Fruit fly (Drosophila melanogaster) whole organism, embryonic: Measurements from ENCODE around the gene CG4404.

Source experiments
- Atf3 ChIP-seq: fragments of 200-800 bp; sonication (Bioruptor generic); optimal IDR thresholded peaks from 3 replicates; lab custom pipeline; 2016; ENCODE audit warnings: missing biosample characterization, missing genetic modification characterization
- BEAF-32 ChIP-seq: fragments of 200-800 bp; sonication (Bioruptor generic); optimal IDR thresholded peaks from 3 replicates; lab custom pipeline; 2017; ENCODE audit warnings: missing biosample characterization, missing genetic modification characterization, mild to moderate bottlenecking, moderate library complexity, missing genetic modification reagents
- CG11723 ChIP-seq: fragments of 200-800 bp; sonication (Bioruptor generic); optimal IDR thresholded peaks from 2 replicates; lab custom pipeline; 2017; ENCODE audit warnings: missing biosample characterization, mild to moderate bottlenecking, missing genetic modification characterization
- CG1233 ChIP-seq: fragments of 200-800 bp; sonication (Bioruptor generic); optimal IDR thresholded peaks from 4 replicates; lab custom pipeline; 2018; ENCODE audit warnings: missing biosample characterization, mild to moderate bottlenecking, missing genetic modification characterization
- CG12391 ChIP-seq: fragments of 200-800 bp; sonication (Bioruptor generic); optimal IDR thresholded peaks from 3 replicates; lab custom pipeline; 2018; ENCODE audit warnings: missing biosample characterization, mild to moderate bottlenecking, missing genetic modification characterization, moderate library complexity
- CG13287 ChIP-seq: fragments of 200-800 bp; sonication (Bioruptor generic); IDR thresholded peaks from 2 replicates; pipeline ENCODE4 v1.3.6; 2022; ENCODE audit warnings: missing biosample characterization, missing genetic modification characterization; ENCODE audit not compliant: partially characterized antibody
- CG17361 ChIP-seq: fragments of 200-800 bp; sonication (Bioruptor generic); IDR thresholded peaks from 3 replicates; pipeline ENCODE4 v1.3.6; 2022; ENCODE audit warnings: missing biosample characterization, missing genetic modification characterization
- CG18599 ChIP-seq: fragments of 200-800 bp; sonication (Bioruptor generic); optimal IDR thresholded peaks from 3 replicates; lab custom pipeline; 2017; ENCODE audit warnings: missing biosample characterization, missing genetic modification characterization, mild to moderate bottlenecking, moderate library complexity, missing genetic modification reagents
- CG2129 ChIP-seq: fragments of 200-800 bp; sonication (Bioruptor generic); IDR thresholded peaks from 2 replicates; pipeline ENCODE4 v1.3.6; 2022; ENCODE audit warnings: missing biosample characterization, missing genetic modification characterization; ENCODE audit not compliant: partially characterized antibody
- CG2712 ChIP-seq: fragments of 200-800 bp; optimal IDR thresholded peaks from 3 replicates; lab custom pipeline; 2019; ENCODE audit warnings: missing biosample characterization, mild to moderate bottlenecking, missing genetic modification characterization, moderate library complexity
- CG30020 ChIP-seq: fragments of 200-800 bp; optimal IDR thresholded peaks from 2 replicates; lab custom pipeline; 2019; ENCODE audit warnings: missing biosample characterization, mild to moderate bottlenecking, missing genetic modification characterization, moderate library complexity
- CG31365 ChIP-seq: fragments of 200-800 bp; sonication (Bioruptor generic); optimal IDR thresholded peaks from 2 replicates; lab custom pipeline; 2018; ENCODE audit warnings: missing biosample characterization, mild to moderate bottlenecking, missing genetic modification characterization
- CG3163 ChIP-seq: fragments of 200-800 bp; sonication (Bioruptor generic); optimal IDR thresholded peaks from 3 replicates; lab custom pipeline; 2016; ENCODE audit warnings: missing biosample characterization, missing genetic modification characterization
- CG32532 ChIP-seq: fragments of 200-800 bp; sonication (Bioruptor generic); IDR thresholded peaks from 2 replicates; pipeline ENCODE4 v1.3.6; 2022; ENCODE audit warnings: missing biosample characterization, missing genetic modification characterization
- CG3847 ChIP-seq: fragments of 200-800 bp; sonication (Bioruptor generic); IDR thresholded peaks from 2 replicates; pipeline ENCODE4 v1.3.6; 2022; ENCODE audit warnings: missing biosample characterization, missing genetic modification characterization
- CG4854 ChIP-seq: fragments of 200-800 bp; sonication (Bioruptor generic); optimal IDR thresholded peaks from 2 replicates; lab custom pipeline; 2016; ENCODE audit warnings: missing biosample characterization, missing genetic modification characterization, inconsistent platforms
- CG7963 ChIP-seq: fragments of 200-800 bp; sonication (Bioruptor generic); IDR thresholded peaks from 3 replicates; pipeline ENCODE4 v1.3.6; 2022; ENCODE audit warnings: missing biosample characterization, missing genetic modification characterization; ENCODE audit not compliant: partially characterized antibody
- CG8290 ChIP-seq, 3 experiments: fragments of 200-800 bp; sonication (Bioruptor generic); optimal IDR thresholded peaks; 2 replicates each; lab custom pipeline; 2016 to 2019; ENCODE audit warnings: missing biosample characterization in 3 of 3, missing genetic modification characterization in 3 of 3, mild to moderate bottlenecking in 2 of 3, moderate library complexity in 1 of 3
- CG9932 ChIP-seq: fragments of 200-800 bp; sonication (Bioruptor generic); IDR thresholded peaks from 2 replicates; pipeline ENCODE4 v1.3.6; 2022; ENCODE audit warnings: missing biosample characterization, missing genetic modification characterization
- CrebB ChIP-seq: fragments of 200-800 bp; sonication (Bioruptor generic); optimal IDR thresholded peaks from 3 replicates; lab custom pipeline; 2018; ENCODE audit warnings: missing biosample characterization, mild to moderate bottlenecking, missing genetic modification characterization
- D19A ChIP-seq: fragments of 200-800 bp; optimal IDR thresholded peaks from 3 replicates; lab custom pipeline; 2019; ENCODE audit warnings: missing biosample characterization, mild to moderate bottlenecking, missing genetic modification characterization, moderate library complexity
- D19B ChIP-seq: fragments of 200-800 bp; sonication (Bioruptor generic); optimal IDR thresholded peaks from 2 replicates; lab custom pipeline; 2017; ENCODE audit warnings: missing biosample characterization, mild to moderate bottlenecking, missing genetic modification characterization
- Dip2 ChIP-seq: fragments of 200-800 bp; sonication (Bioruptor generic); IDR thresholded peaks from 2 replicates; pipeline ENCODE4 v1.3.6; 2022; ENCODE audit warnings: missing biosample characterization, missing genetic modification characterization
- Doc3 ChIP-seq: fragments of 200-800 bp; sonication (Bioruptor generic); IDR thresholded peaks from 3 replicates; pipeline ENCODE4 v1.3.6; 2022; ENCODE audit warnings: missing biosample characterization, missing genetic modification characterization; ENCODE audit not compliant: partially characterized antibody
- E2f1 ChIP-seq: fragments of 200-800 bp; sonication (Bioruptor generic); IDR thresholded peaks from 2 replicates; pipeline ENCODE4 v1.3.6; 2022; ENCODE audit warnings: missing biosample characterization, missing genetic modification characterization
- Hr3 ChIP-seq: fragments of 200-800 bp; sonication (Bioruptor generic); optimal IDR thresholded peaks from 3 replicates; lab custom pipeline; 2016; ENCODE audit warnings: missing biosample characterization, missing genetic modification characterization
- Myb ChIP-seq: fragments of 200-800 bp; sonication (Bioruptor generic); optimal IDR thresholded peaks from 2 replicates; lab custom pipeline; 2016; ENCODE audit warnings: missing biosample characterization, missing genetic modification characterization
- NC2α ChIP-seq: fragments of 200-800 bp; sonication (Bioruptor generic); optimal IDR thresholded peaks from 2 replicates; lab custom pipeline; 2016; ENCODE audit warnings: missing biosample characterization, missing genetic modification characterization
- Pdp1 ChIP-seq, 2 experiments: fragments of 200-800 bp; sonication (Bioruptor generic); optimal IDR thresholded peaks; 3 replicates each; lab custom pipeline; 2016; ENCODE audit warnings: missing biosample characterization in 2 of 2, missing genetic modification characterization in 2 of 2, mild to moderate bottlenecking in 1 of 2, moderate library complexity in 1 of 2
- Scr ChIP-seq: fragments of 200-800 bp; sonication (Bioruptor generic); IDR thresholded peaks from 2 replicates; pipeline ENCODE4 v1.3.6; 2022; ENCODE audit warnings: missing biosample characterization, missing genetic modification characterization; ENCODE audit not compliant: partially characterized antibody
- amos ChIP-seq: fragments of 200-800 bp; sonication (Bioruptor generic); IDR thresholded peaks from 2 replicates; pipeline ENCODE4 v1.3.6; 2022; ENCODE audit warnings: missing biosample characterization, missing genetic modification characterization; ENCODE audit not compliant: partially characterized antibody
- bigmax ChIP-seq: fragments of 200-800 bp; sonication (Bioruptor generic); optimal IDR thresholded peaks from 2 replicates; lab custom pipeline; 2018; ENCODE audit warnings: missing biosample characterization, mild to moderate bottlenecking, missing genetic modification characterization
- chn ChIP-seq: fragments of 200-800 bp; sonication (Bioruptor generic); optimal IDR thresholded peaks from 2 replicates; lab custom pipeline; 2016; ENCODE audit warnings: missing biosample characterization, missing genetic modification characterization
- jigr1 ChIP-seq: fragments of 200-800 bp; sonication (Bioruptor generic); IDR thresholded peaks from 3 replicates; pipeline ENCODE4 v1.3.6; 2022; ENCODE audit warnings: missing biosample characterization, missing genetic modification characterization
- kay ChIP-seq: fragments of 200-800 bp; sonication (Bioruptor generic); optimal IDR thresholded peaks from 2 replicates; lab custom pipeline; 2016; ENCODE audit warnings: missing biosample characterization, missing genetic modification characterization
- ken ChIP-seq: fragments of 200-800 bp; sonication (Bioruptor generic); IDR thresholded peaks from 3 replicates; pipeline ENCODE4 v1.3.6; 2022; ENCODE audit warnings: missing biosample characterization, missing genetic modification characterization
- knrl ChIP-seq: fragments of 200-800 bp; sonication (Bioruptor generic); IDR thresholded peaks from 3 replicates; pipeline ENCODE4 v1.3.6; 2022; ENCODE audit warnings: missing biosample characterization, missing genetic modification characterization; ENCODE audit not compliant: partially characterized antibody
- lov ChIP-seq, 2 experiments: fragments of 200-800 bp in 1 of 2; fragments of >200 bp in 1 of 2; sonication (Bioruptor generic) in 1 of 2; IDR thresholded peaks in 1 of 2; optimal IDR thresholded peaks in 1 of 2; 2 replicates in 1 of 2; 3 replicates in 1 of 2; pipeline versions ENCODE4 v1.3.6 to Lab custom; 2017 to 2022; ENCODE audit warnings: missing biosample characterization in 1 of 2, missing genetic modification characterization in 1 of 2
- pho ChIP-seq: fragments of 200-800 bp; sonication (Bioruptor generic); optimal IDR thresholded peaks from 2 replicates; lab custom pipeline; 2016; ENCODE audit warnings: missing biosample characterization, missing genetic modification characterization
- phol ChIP-seq: fragments of 200-800 bp; sonication (Bioruptor generic); optimal IDR thresholded peaks from 3 replicates; lab custom pipeline; 2018; ENCODE audit warnings: missing biosample characterization, mild to moderate bottlenecking, missing genetic modification characterization, moderate library complexity
- ssp ChIP-seq: fragments of 200-800 bp; sonication (Bioruptor generic); IDR thresholded peaks from 2 replicates; pipeline ENCODE4 v1.3.6; 2022; ENCODE audit warnings: missing biosample characterization, missing genetic modification characterization
- stc ChIP-seq: fragments of 200-800 bp; sonication (Bioruptor generic); IDR thresholded peaks from 2 replicates; pipeline ENCODE4 v1.3.6; 2022; ENCODE audit warnings: missing biosample characterization, missing genetic modification characterization
- tx ChIP-seq: fragments of 200-800 bp; sonication (Bioruptor generic); optimal IDR thresholded peaks from 2 replicates; lab custom pipeline; 2016; ENCODE audit warnings: missing biosample characterization, missing genetic modification characterization
- zen ChIP-seq: fragments of 200-800 bp; sonication (Bioruptor generic); optimal IDR thresholded peaks from 3 replicates; lab custom pipeline; 2018; ENCODE audit warnings: missing biosample characterization, mild to moderate bottlenecking, missing genetic modification characterization, moderate library complexity
- zfh1 ChIP-seq: fragments of 200-800 bp; sonication (Bioruptor generic); IDR thresholded peaks from 3 replicates; pipeline ENCODE4 v1.3.6; 2022; ENCODE audit warnings: missing biosample characterization, missing genetic modification characterization

CG4404 gene

dm6 chrX:12909577-12910426, 4.0 kb upstream of the CG4404 start, which contains the start of the genes Brms1 and CG4645 (continued):
- TF ChIP-seq bigmax (GFP tag; lab: Kevin White, UChicago) (no peak), Hr3 (GFP tag; lab: Kevin White, UChicago) (peak; percentile 58), ken (GFP tag; lab: Robert Waterston, UW) (peak; percentile 50), CG12391 (peak; percentile 69), ssp (GFP tag; lab: Robert Waterston, UW) (peak; percentile 48; the same call in 1 of the 2 replicates), CG8290 (GFP tag; optimal IDR thresholded peaks at IDR 0.05; lab: Kevin White, UChicago) (peak; percentile 25), CG8290 (tag; optimal IDR thresholded peaks at IDR 0.05; lab: Kevin White, UChicago) (peak; percentile 39 to 56), zen (tag; lab: Kevin White, UChicago) (no peak), amos (GFP tag; lab: Robert Waterston, UW) (0 out of 2 replicates have a peak, but pooled peaks have one; percentile 30), CG30020 (peak; percentile 48), pho (GFP tag; lab: Kevin White, UChicago) (peak; percentile 17), CG1233 (GFP tag; lab: Kevin White, UChicago) (peak; percentile 3), kay (GFP tag; lab: Kevin White, UChicago) (peak; percentile 3), BEAF-32 (GFP tag; lab: Kevin White, UChicago) (peak; percentile 61), CG18599 (GFP tag; lab: Kevin White, UChicago) (peak; percentile 32), Doc3 (GFP tag; lab: Robert Waterston, UW) (no peak), CG4854 (GFP tag; lab: Kevin White, UChicago) (no peak), CG2129 (GFP tag; lab: Robert Waterston, UW) (no peak), Pdp1 (GFP tag; optimal IDR thresholded peaks at IDR 0.05; lab: Kevin White, UChicago) (peak; percentile 12 to 17), CG2712 (tag; lab: Kevin White, UChicago) (peak; percentile 57), chn (peak; percentile 15), knrl (no peak), tx (GFP tag; lab: Kevin White, UChicago) (no peak), CG9932 (peak; percentile 74), CG11723 (peak; percentile 35), CG31365 (tag; lab: Kevin White, UChicago) (no peak), D19B (GFP tag; lab: Kevin White, UChicago) (peak; percentile 12), CG13287 (GFP tag; lab: Robert Waterston, UW) (peak; percentile 29), NC2α (no peak), E2f1 (GFP tag; lab: Robert Waterston, UW) (0 out of 2 replicates have a peak, but pooled peaks have one; percentile 22), Scr (GFP tag; lab: Robert Waterston, UW) (peak; percentile 44), jigr1 (GFP tag; lab: Robert Waterston, UW) (no peak), CG3847 (GFP tag; lab: Robert Waterston, UW) (peak; percentile 58), CG3163 (GFP tag; lab: Kevin White, UChicago) (no peak), D19A (peak; percentile 14), CrebB (tag; lab: Kevin White, UChicago) (no peak), Dip2 (no peak), CG32532 (peak; percentile 41; the same call in 1 of the 2 replicates), CG17361 (GFP tag; lab: Robert Waterston, UW) (peak; percentile 83), zfh1 (GFP tag; lab: Robert Waterston, UW) (peak; percentile 41; the same call in 1 of the 3 replicates), CG7963 (GFP tag; lab: Robert Waterston, UW) (0 out of 3 replicates have a peak, but pooled peaks have one; percentile 15), Atf3 (GFP tag; lab: Kevin White, UChicago) (no peak), stc (GFP tag; lab: Robert Waterston, UW) (no peak; the same call in 1 of the 2 replicates), lov (optimal IDR thresholded peaks at IDR 0.05; lab: Kevin White, UChicago) (no peak), lov (GFP tag; IDR thresholded peaks at IDR 0.05; lab: Robert Waterston, UW) (no peak), Myb (GFP tag; lab: Kevin White, UChicago) (peak; percentile 10), phol (peak; percentile 68)
